Fruit fly (Drosophila melanogaster) whole organism, prepupa: ENCODE measurements around the gene Plc21C.

ENCODE experiments used
- Blimp-1 ChIP-seq: fragments of 200-800 bp; sonication (Bioruptor generic); optimal IDR thresholded peaks from 3 replicates; lab custom pipeline; 2017; ENCODE audit warnings: missing biosample characterization, missing genetic modification characterization, mild to moderate bottlenecking, moderate library complexity, missing genetic modification reagents
- CG10631 ChIP-seq: fragments of 200-800 bp; sonication (Bioruptor generic); optimal IDR thresholded peaks from 2 replicates; lab custom pipeline; 2016; ENCODE audit warnings: missing biosample characterization, missing genetic modification characterization
- CG11294 ChIP-seq: fragments of 200-800 bp; sonication (Bioruptor generic); IDR thresholded peaks from 2 replicates; pipeline ENCODE4 v1.3.6; 2022; ENCODE audit warnings: missing biosample characterization, missing genetic modification characterization
- CG11762 ChIP-seq: fragments of 200-800 bp; sonication (Bioruptor generic); optimal IDR thresholded peaks from 3 replicates; lab custom pipeline; 2016; ENCODE audit warnings: missing biosample characterization, missing genetic modification characterization; ENCODE audit not compliant: insufficient read depth
- CG11902 ChIP-seq: fragments of 200-800 bp; sonication (Bioruptor generic); optimal IDR thresholded peaks from 3 replicates; lab custom pipeline; 2016; ENCODE audit warnings: missing biosample characterization, missing genetic modification characterization
- CG15336 ChIP-seq: fragments of 200-800 bp; sonication (Bioruptor generic); IDR thresholded peaks from 2 replicates; pipeline ENCODE4 v1.3.6; 2022; ENCODE audit warnings: missing biosample characterization, missing genetic modification characterization
- CG1621 ChIP-seq: fragments of 200-800 bp; sonication (Bioruptor generic); optimal IDR thresholded peaks from 3 replicates; lab custom pipeline; 2018; ENCODE audit warnings: missing biosample characterization, mild to moderate bottlenecking, missing genetic modification characterization
- CG16779 ChIP-seq: fragments of 200-800 bp; sonication (Bioruptor generic); optimal IDR thresholded peaks from 3 replicates; lab custom pipeline; 2017; ENCODE audit warnings: missing biosample characterization, mild to moderate bottlenecking, missing genetic modification characterization
- CG3032 ChIP-seq: fragments of 200-800 bp; optimal IDR thresholded peaks from 2 replicates; lab custom pipeline; 2019; ENCODE audit warnings: missing biosample characterization, mild to moderate bottlenecking, missing genetic modification characterization, moderate library complexity
- CG31627 ChIP-seq: fragments of 200-800 bp; sonication (Bioruptor generic); optimal IDR thresholded peaks from 3 replicates; lab custom pipeline; 2016; ENCODE audit warnings: missing biosample characterization, missing genetic modification characterization
- CG32006 ChIP-seq: fragments of 200-800 bp; sonication (Bioruptor generic); optimal IDR thresholded peaks from 3 replicates; lab custom pipeline; 2017; ENCODE audit warnings: missing biosample characterization, mild to moderate bottlenecking, missing genetic modification characterization
- CG34406 ChIP-seq: fragments of 200-800 bp; sonication (Bioruptor generic); optimal IDR thresholded peaks from 3 replicates; lab custom pipeline; 2016; ENCODE audit warnings: missing biosample characterization, missing genetic modification characterization
- CG4318 ChIP-seq: fragments of 200-800 bp; sonication (Bioruptor generic); optimal IDR thresholded peaks from 3 replicates; lab custom pipeline; 2017; ENCODE audit warnings: missing biosample characterization, mild to moderate bottlenecking, missing genetic modification characterization
- CG6163 ChIP-seq: fragments of 200-800 bp; sonication (Bioruptor generic); IDR thresholded peaks from 3 replicates; pipeline ENCODE4 v1.3.6; 2022; ENCODE audit warnings: missing biosample characterization, missing genetic modification characterization
- CG6276 ChIP-seq: fragments of 200-800 bp; sonication (Bioruptor generic); optimal IDR thresholded peaks from 2 replicates; lab custom pipeline; 2017; ENCODE audit warnings: missing biosample characterization, mild to moderate bottlenecking, missing genetic modification characterization
- CG6792 ChIP-seq: fragments of 200-800 bp; sonication (Bioruptor generic); optimal IDR thresholded peaks from 3 replicates; lab custom pipeline; 2016; ENCODE audit warnings: missing biosample characterization, missing genetic modification characterization
- CG6808 ChIP-seq: fragments of 200-800 bp; sonication (Bioruptor generic); optimal IDR thresholded peaks from 3 replicates; lab custom pipeline; 2017; ENCODE audit warnings: missing biosample characterization, missing genetic modification characterization, mild to moderate bottlenecking, moderate library complexity, missing genetic modification reagents
- CG6854 ChIP-seq: fragments of 200-800 bp; sonication (Bioruptor generic); optimal IDR thresholded peaks from 2 replicates; lab custom pipeline; 2017; ENCODE audit warnings: missing biosample characterization, mild to moderate bottlenecking, missing genetic modification characterization
- CG7368 ChIP-seq: fragments of 200-800 bp; sonication (Bioruptor generic); optimal IDR thresholded peaks from 3 replicates; lab custom pipeline; 2016; ENCODE audit warnings: missing biosample characterization, missing genetic modification characterization
- CG8119 ChIP-seq: fragments of 200-800 bp; sonication (Bioruptor generic); IDR thresholded peaks from 3 replicates; pipeline ENCODE4 v1.3.6; 2022; ENCODE audit warnings: missing biosample characterization, missing genetic modification characterization
- CG8319 ChIP-seq: fragments of 200-800 bp; sonication (Bioruptor generic); optimal IDR thresholded peaks from 3 replicates; lab custom pipeline; 2016; ENCODE audit warnings: missing biosample characterization, missing genetic modification characterization
- CG9139 ChIP-seq: fragments of 200-800 bp; sonication (Bioruptor generic); optimal IDR thresholded peaks from 3 replicates; lab custom pipeline; 2017; ENCODE audit warnings: missing biosample characterization, mild to moderate bottlenecking, missing genetic modification characterization
- Eip78C ChIP-seq: fragments of 200-800 bp; sonication (Bioruptor generic); peaks from one replicate; lab custom pipeline; 2016; ENCODE audit warnings: missing biosample characterization, missing genetic modification characterization
- Eip93F ChIP-seq: fragments of 200-800 bp; sonication (Bioruptor generic); optimal IDR thresholded peaks from 2 replicates; lab custom pipeline; 2016; ENCODE audit warnings: missing biosample characterization, mild to moderate bottlenecking, missing genetic modification characterization
- Ets21C ChIP-seq: fragments of 200-800 bp; sonication (Bioruptor generic); optimal IDR thresholded peaks from 3 replicates; lab custom pipeline; 2016; ENCODE audit warnings: missing biosample characterization, missing genetic modification characterization
- Ets96B ChIP-seq: fragments of 200-800 bp; optimal IDR thresholded peaks from 2 replicates; lab custom pipeline; 2019; ENCODE audit warnings: missing biosample characterization, mild to moderate bottlenecking, missing genetic modification characterization, moderate library complexity
- Gug ChIP-seq: fragments of 200-800 bp; sonication (Bioruptor generic); IDR thresholded peaks from 2 replicates; pipeline ENCODE4 v1.3.6; 2022; ENCODE audit warnings: missing biosample characterization, missing genetic modification characterization
- Hr38 ChIP-seq: sonication (Bioruptor generic); optimal IDR thresholded peaks from 2 replicates; lab custom pipeline; 2016; ENCODE audit warnings: missing biosample characterization, missing genetic modification characterization
- Hr39 ChIP-seq: fragments of 200-800 bp; sonication (Bioruptor generic); optimal IDR thresholded peaks from 2 replicates; lab custom pipeline; 2016; ENCODE audit warnings: missing biosample characterization, missing genetic modification characterization
- Hr4 ChIP-seq: fragments of 200-800 bp; sonication (Bioruptor generic); optimal IDR thresholded peaks from 3 replicates; lab custom pipeline; 2016; ENCODE audit warnings: missing biosample characterization, missing genetic modification characterization
- Lpt ChIP-seq: fragments of 200-800 bp; sonication (Bioruptor generic); optimal IDR thresholded peaks from 3 replicates; lab custom pipeline; 2016; ENCODE audit warnings: missing biosample characterization, missing genetic modification characterization
- Smox ChIP-seq: fragments of 200-800 bp; sonication (Bioruptor generic); optimal IDR thresholded peaks from 3 replicates; lab custom pipeline; 2016; ENCODE audit warnings: missing biosample characterization, missing genetic modification characterization
- Sox14 ChIP-seq: fragments of 200-800 bp; sonication (Bioruptor generic); optimal IDR thresholded peaks from 3 replicates; lab custom pipeline; 2016; ENCODE audit warnings: missing biosample characterization, missing genetic modification characterization
- Sox15 ChIP-seq: fragments of 200-800 bp; sonication (Bioruptor generic); optimal IDR thresholded peaks from 3 replicates; lab custom pipeline; 2016; ENCODE audit warnings: missing biosample characterization, missing genetic modification characterization
- achi ChIP-seq: fragments of 200-800 bp; sonication (Bioruptor generic); optimal IDR thresholded peaks from 3 replicates; lab custom pipeline; 2016; ENCODE audit warnings: missing biosample characterization, missing genetic modification characterization
- cyc ChIP-seq: fragments of 200-800 bp; sonication (Bioruptor generic); optimal IDR thresholded peaks from 3 replicates; lab custom pipeline; 2016; ENCODE audit warnings: missing biosample characterization, missing genetic modification characterization
- dsx ChIP-seq: fragments of 200-800 bp; optimal IDR thresholded peaks from 3 replicates; lab custom pipeline; 2019; ENCODE audit warnings: missing biosample characterization, mild to moderate bottlenecking, missing genetic modification characterization, moderate library complexity; ENCODE audit not compliant: poor library complexity, severe bottlenecking
- eg ChIP-seq: fragments of 200-800 bp; sonication (Bioruptor generic); IDR thresholded peaks from 3 replicates; pipeline ENCODE4 v1.3.6; 2022; ENCODE audit warnings: missing biosample characterization, missing genetic modification characterization
- esn ChIP-seq: fragments of 200-800 bp; sonication (Bioruptor generic); optimal IDR thresholded peaks from 2 replicates; lab custom pipeline; 2016; ENCODE audit warnings: missing biosample characterization, mild to moderate bottlenecking, missing genetic modification characterization, moderate library complexity
- fd59A ChIP-seq: fragments of 200-800 bp; sonication (Bioruptor generic); optimal IDR thresholded peaks from 2 replicates; lab custom pipeline; 2017; ENCODE audit warnings: missing biosample characterization, mild to moderate bottlenecking, missing genetic modification characterization, missing genetic modification reagents
- fd85E ChIP-seq: fragments of 200-800 bp; sonication (Bioruptor generic); optimal IDR thresholded peaks from 3 replicates; lab custom pipeline; 2016; ENCODE audit warnings: missing biosample characterization, missing genetic modification characterization
- fkh ChIP-seq: fragments of 200-800 bp; sonication (Bioruptor generic); optimal IDR thresholded peaks from 3 replicates; lab custom pipeline; 2017; ENCODE audit warnings: missing biosample characterization, mild to moderate bottlenecking, missing genetic modification characterization, moderate library complexity
- lz ChIP-seq: fragments of 200-800 bp; sonication (Bioruptor generic); optimal IDR thresholded peaks from 3 replicates; lab custom pipeline; 2016; ENCODE audit warnings: missing biosample characterization, missing genetic modification characterization
- net ChIP-seq: fragments of 200-800 bp; sonication (Bioruptor generic); optimal IDR thresholded peaks from 3 replicates; lab custom pipeline; 2016; ENCODE audit warnings: missing biosample characterization, missing genetic modification characterization
- pdm3 ChIP-seq: fragments of 200-800 bp; sonication (Bioruptor generic); optimal IDR thresholded peaks from 3 replicates; lab custom pipeline; 2016; ENCODE audit warnings: missing biosample characterization, missing genetic modification characterization
- salr ChIP-seq, 2 experiments: fragments of 200-800 bp; sonication (Bioruptor generic); optimal IDR thresholded peaks; 3 replicates each; lab custom pipeline; 2016 to 2018; ENCODE audit warnings: missing biosample characterization in 2 of 2, missing genetic modification characterization in 2 of 2, mild to moderate bottlenecking in 1 of 2
- ss ChIP-seq, 2 experiments: fragments of 200-800 bp; sonication (Bioruptor generic); optimal IDR thresholded peaks; 2 replicates in 1 of 2; 3 replicates in 1 of 2; lab custom pipeline; 2017 to 2018; ENCODE audit warnings: mild to moderate bottlenecking in 2 of 2, missing biosample characterization in 2 of 2, missing genetic modification characterization in 2 of 2, moderate library complexity in 1 of 2
- svp ChIP-seq: fragments of 200-800 bp; sonication (Bioruptor generic); peaks from one replicate; lab custom pipeline; 2016; ENCODE audit warnings: missing biosample characterization, missing genetic modification characterization
- topi ChIP-seq: fragments of 200-800 bp; sonication (Bioruptor generic); optimal IDR thresholded peaks from 3 replicates; lab custom pipeline; 2016; ENCODE audit warnings: missing biosample characterization, missing genetic modification characterization
- vri ChIP-seq: fragments of 200-800 bp; sonication (Bioruptor generic); optimal IDR thresholded peaks from 3 replicates; lab custom pipeline; 2016; ENCODE audit warnings: missing biosample characterization, mild to moderate bottlenecking, missing genetic modification characterization

Plc21C gene

dm6 chr2L:283071-283482 is 22.7 kb upstream of the Plc21C start, which contains the start of gene CG11601:
Gene CG11601, minus strand, starts transcription at chr2L:283269.
- TF ChIP-seq fkh (GFP tag; lab: Kevin White, UChicago) (peak; percentile 80), CG32006 (GFP tag; lab: Kevin White, UChicago) (no peak), CG15336 (no peak), eg (GFP tag; lab: Robert Waterston, UW) (0 out of 3 replicates have a peak, but pooled peaks have one; percentile 35), dsx (GFP tag; lab: Kevin White, UChicago) (peak; percentile 93), CG8119 (GFP tag; lab: Robert Waterston, UW) (no peak), CG1621 (peak; percentile 35), CG10631 (GFP tag; lab: Kevin White, UChicago) (no peak), CG6808 (no peak), Ets21C (GFP tag; lab: Kevin White, UChicago) (no peak), svp (GFP tag; lab: Kevin White, UChicago) (peak; percentile 85), Eip93F (GFP tag; lab: Kevin White, UChicago) (no peak), Sox15 (GFP tag; lab: Kevin White, UChicago) (no peak), CG7368 (GFP tag; lab: Kevin White, UChicago) (no peak), Gug (GFP tag; lab: Robert Waterston, UW) (no peak), Sox14 (GFP tag; lab: Kevin White, UChicago) (peak; percentile 43), topi (GFP tag; lab: Kevin White, UChicago) (peak; percentile 37), pdm3 (GFP tag; lab: Kevin White, UChicago) (no peak), Blimp-1 (GFP tag; lab: Kevin White, UChicago) (peak; percentile 71), lz (GFP tag; lab: Kevin White, UChicago) (peak; percentile 48), ss (GFP tag; optimal IDR thresholded peaks at IDR 0.05; lab: Kevin White, UChicago) (peak in 1 of 2 experiments; percentile 31), Smox (GFP tag; lab: Kevin White, UChicago) (no peak), vri (GFP tag; lab: Kevin White, UChicago) (no peak), CG6854 (GFP tag; lab: Kevin White, UChicago) (peak; percentile 61), CG6792 (no peak), Lpt (no peak), Ets96B (peak; percentile 3), Hr39 (GFP tag; lab: Kevin White, UChicago) (no peak), Eip78C (peak; percentile 69), salr (GFP tag; optimal IDR thresholded peaks at IDR 0.05; lab: Kevin White, UChicago) (peak in 1 of 2 experiments; percentile 7), CG16779 (no peak), cyc (GFP tag; lab: Kevin White, UChicago) (peak; percentile 31), CG3032 (tag; lab: Kevin White, UChicago) (peak; percentile 41), Hr4 (GFP tag; lab: Kevin White, UChicago) (no peak), CG11294 (GFP tag; lab: Robert Waterston, UW) (no peak), CG31627 (GFP tag; lab: Kevin White, UChicago) (peak; percentile 28), CG6276 (GFP tag; lab: Kevin White, UChicago) (no peak), CG8319 (GFP tag; lab: Kevin White, UChicago) (no peak), achi (GFP tag; lab: Kevin White, UChicago) (no peak), net (GFP tag; lab: Kevin White, UChicago) (no peak), CG34406 (GFP tag; lab: Kevin White, UChicago) (no peak), CG6163 (peak; percentile 45; the same call in 2 of the 3 replicates), Hr38 (no peak), CG9139 (GFP tag; lab: Kevin White, UChicago) (peak; percentile 43), esn (GFP tag; lab: Kevin White, UChicago) (peak; percentile 61), fd85E (GFP tag; lab: Kevin White, UChicago) (no peak), fd59A (no peak), CG11762 (GFP tag; lab: Kevin White, UChicago) (peak; percentile 4), CG11902 (GFP tag; lab: Kevin White, UChicago) (no peak), CG4318 (GFP tag; lab: Kevin White, UChicago) (no peak)
